Worm (Caenorhabditis elegans) whole organism, L1 larva: ENCODE data around the gene selt-1.1.

Experiments used
- egl-27 ChIP-seq, 2 experiments: fragments of 150-350 bp in 1 of 2; sonication (generic microtip); optimal IDR thresholded peaks; 3 replicates each; lab custom pipeline; 2017 to 2018; ENCODE audit warnings: missing biosample characterization in 2 of 2, missing genetic modification characterization in 2 of 2, missing genetic modification reagents in 2 of 2
- mdl-1 ChIP-seq, 2 experiments: fragments of 150-350 bp; optimal IDR thresholded peaks; 2 replicates each; lab custom pipeline; 2014 to 2017; ENCODE audit warnings: missing biosample characterization in 2 of 2, missing genetic modification characterization in 2 of 2, inconsistent platforms in 1 of 2
- nhr-237 ChIP-seq: fragments of 150-350 bp; optimal IDR thresholded peaks from 2 replicates; lab custom pipeline; 2014; ENCODE audit warnings: missing biosample characterization, missing genetic modification characterization
- skn-1 ChIP-seq: fragments of 150-350 bp; optimal IDR thresholded peaks from 2 replicates; lab custom pipeline; 2014; ENCODE audit warnings: missing biosample characterization, missing genetic modification characterization
- snpc-4 ChIP-seq: fragments of 150-350 bp; optimal IDR thresholded peaks from 2 replicates; lab custom pipeline; 2014; ENCODE audit warnings: missing biosample characterization, missing genetic modification characterization
- tbx-2 ChIP-seq: sonication (generic microtip); optimal IDR thresholded peaks from 2 replicates; lab custom pipeline; 2016; ENCODE audit warnings: missing genetic modification characterization, missing compliant biosample characterization
- unc-86 ChIP-seq: sonication (generic microtip); optimal IDR thresholded peaks from 2 replicates; lab custom pipeline; 2016; ENCODE audit warnings: missing genetic modification characterization, missing compliant biosample characterization
- zag-1 ChIP-seq: fragments of 150-350 bp; optimal IDR thresholded peaks from 2 replicates; lab custom pipeline; 2014; ENCODE audit warnings: missing biosample characterization, missing genetic modification characterization

DNA sequence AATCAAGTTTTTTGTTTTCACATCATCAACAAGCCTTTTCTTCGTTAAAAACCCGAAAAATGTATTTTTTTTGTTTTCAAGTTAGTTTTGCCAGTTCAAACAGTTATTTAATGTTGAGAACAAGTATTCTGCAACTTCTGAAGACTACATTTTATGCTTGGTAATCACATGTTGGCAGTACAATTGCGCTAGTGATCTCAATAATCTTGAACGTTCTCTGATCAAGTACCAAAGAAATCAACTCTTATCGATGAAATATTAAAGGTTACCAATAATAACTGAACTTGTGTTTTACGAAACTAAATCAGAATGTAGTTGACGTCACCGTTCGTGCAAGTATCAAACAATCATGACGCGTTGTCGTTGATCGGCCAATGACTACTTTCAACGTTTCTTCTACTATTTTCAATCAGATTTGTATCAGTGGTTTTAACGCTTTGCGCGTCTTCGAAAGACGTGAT is 12.7 kb downstream of the selt-1.1 start, which contains the start of gene C35C5.8:
- no peak for TF ChIP-seq mdl-1 (tag; optimal IDR thresholded peaks at IDR 0.05; lab: Kevin White, UChicago)
- TF ChIP-seq tbx-2 (tag; lab: Kevin White, UChicago): no peak
- no peak for TF ChIP-seq unc-86 (tag; lab: Kevin White, UChicago)
- TF ChIP-seq egl-27 (tag; optimal IDR thresholded peaks at IDR 0.05; lab: Kevin White, UChicago): no peak
- no peak for TF ChIP-seq nhr-237 (tag; lab: Kevin White, UChicago)
- TF ChIP-seq snpc-4: no peak
- TF ChIP-seq zag-1: no peak
- TF ChIP-seq skn-1: no peak
